Worm (Caenorhabditis elegans) whole organism, L4 larva: ENCODE data around the gene ins-11.

Experiments
- cey-2 ChIP-seq: sonication (generic microtip); optimal IDR thresholded peaks from 3 replicates; lab custom pipeline; 2017; ENCODE audit warnings: missing genetic modification characterization, mild to moderate bottlenecking, missing compliant biosample characterization, antibody characterized with exemption, borderline replicate concordance; ENCODE audit not compliant: insufficient read depth
- fos-1 ChIP-seq: fragments of 150-350 bp; optimal IDR thresholded peaks from 2 replicates; lab custom pipeline; 2014; ENCODE audit warnings: missing biosample characterization, missing genetic modification characterization
- lir-3 ChIP-seq: sonication (generic microtip); optimal IDR thresholded peaks from 2 replicates; lab custom pipeline; 2016; ENCODE audit warnings: mild to moderate bottlenecking, missing genetic modification characterization, missing compliant biosample characterization
- nhr-28 ChIP-seq: fragments of 150-350 bp; optimal IDR thresholded peaks from 2 replicates; lab custom pipeline; 2014; ENCODE audit warnings: missing biosample characterization, missing genetic modification characterization
- nhr-77 ChIP-seq: fragments of 150-350 bp; optimal IDR thresholded peaks from 2 replicates; lab custom pipeline; 2014; ENCODE audit warnings: missing biosample characterization, missing genetic modification characterization
- snpc-1.2 ChIP-seq: fragments of 200-800 bp; sonication (Bioruptor generic); IDR thresholded peaks from 2 replicates; pipeline ENCODE4 v1.3.6; 2022; ENCODE audit warnings: missing genetic modification reagents, missing genetic modification characterization, missing compliant biosample characterization

ce11 chrII:5554317-5554716, 2.2 kb upstream of the ins-11 start, which contains the start of gene ins-12:
- no peak for TF ChIP-seq snpc-1.2 (GFP tag; lab: Robert Waterston, UW)
- no peak for TF ChIP-seq fos-1
- no peak for TF ChIP-seq lir-3
- no peak for TF ChIP-seq nhr-77 (tag; lab: Kevin White, UChicago)
- no peak for TF ChIP-seq cey-2
- no peak for TF ChIP-seq nhr-28 (tag; lab: Kevin White, UChicago)
